Fruit fly (Drosophila melanogaster) Kc167 (cell line): ENCODE data around the gene CG34437.

ENCODE experiments used
- Myc ChIP-seq: fragments of >200 bp; optimal IDR thresholded peaks from 2 replicates; lab custom pipeline; 2017; ENCODE audit warnings: missing external identifiers
- insv ChIP-seq: fragments of >200 bp; optimal IDR thresholded peaks from 3 replicates; lab custom pipeline; 2018; ENCODE audit warnings: missing external identifiers

DNA sequence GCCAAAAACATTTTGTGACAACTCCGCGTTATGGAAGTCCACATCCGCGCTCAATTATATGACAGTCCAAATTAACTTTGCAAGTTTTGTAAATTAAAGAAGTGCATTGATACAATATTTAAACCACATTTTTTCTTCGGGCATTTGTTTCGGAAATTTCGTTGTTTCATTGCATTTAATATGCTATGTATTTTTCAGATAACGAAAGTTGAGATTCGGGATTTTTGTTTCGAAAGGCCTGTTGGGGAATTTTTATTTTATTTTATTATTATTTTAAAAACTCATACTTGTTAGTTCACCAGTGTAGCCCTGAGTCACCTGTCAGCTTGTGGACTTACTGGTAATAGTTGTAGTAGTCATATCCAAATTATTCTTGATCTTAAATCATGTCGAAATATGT, 10.2 kb downstream of the CG34437 start, which contains the start of gene UQCR-14L:
- TF ChIP-seq insv (lab: Kevin White, UChicago), result no peak
- no peak for TF ChIP-seq Myc (lab: Kevin White, UChicago)
